Worm (Caenorhabditis elegans) whole organism, early embryonic: Measurements from ENCODE around the gene Y52E8A.1.

Experiments used
- ama-1 ChIP-seq: fragments of 150-350 bp; optimal IDR thresholded peaks from 2 replicates; lab custom pipeline; 2014
- ets-7 ChIP-seq: sonication (generic microtip); optimal IDR thresholded peaks from 2 replicates; lab custom pipeline; 2016; ENCODE audit warnings: missing genotype, missing genetic modification characterization, missing compliant biosample characterization
- flt-1 ChIP-seq: fragments of 200-800 bp; sonication (Bioruptor generic); IDR thresholded peaks from 2 replicates; pipeline ENCODE4 v1.3.6; 2022; ENCODE audit warnings: missing genetic modification characterization, missing compliant biosample characterization
- hmbx-1 ChIP-seq: sonication (generic microtip); optimal IDR thresholded peaks from 2 replicates; lab custom pipeline; 2016; ENCODE audit warnings: mild to moderate bottlenecking, missing genetic modification characterization, missing compliant biosample characterization
- hmg-4 ChIP-seq: fragments of 200-800 bp; sonication (Bioruptor generic); optimal IDR thresholded peaks from 2 replicates; lab custom pipeline; 2018; ENCODE audit warnings: mild to moderate bottlenecking, missing genetic modification characterization, missing compliant biosample characterization
- tbx-11 ChIP-seq: fragments of 200-800 bp; sonication (Bioruptor generic); IDR thresholded peaks from 2 replicates; pipeline ENCODE4 v1.3.6; 2022; ENCODE audit warnings: missing genetic modification characterization, missing compliant biosample characterization

DNA sequence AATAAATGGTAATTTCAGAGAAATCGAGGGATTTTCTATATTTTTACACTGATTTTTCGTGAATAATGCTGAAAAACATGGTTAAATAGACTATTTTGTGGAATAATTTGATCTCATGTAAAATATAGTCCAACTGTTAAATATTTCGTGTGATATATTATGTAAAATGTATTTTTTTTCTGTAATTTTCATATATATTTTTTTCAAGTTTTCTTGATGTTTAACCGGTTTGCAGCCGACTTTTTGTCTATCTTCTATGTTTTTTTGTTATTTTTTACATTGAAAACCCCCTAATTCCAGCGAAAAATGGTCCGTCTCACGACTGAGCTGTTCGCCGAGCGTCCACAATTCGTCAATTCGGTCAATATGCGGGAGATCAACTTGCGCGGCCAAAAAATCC is 2.2 kb downstream of the Y52E8A.1 start, which contains the start of gene mog-2:
- no peak for TF ChIP-seq tbx-11 (GFP tag; lab: Robert Waterston, UW)
- no peak for TF ChIP-seq ets-7 (tag; lab: Kevin White, UChicago)
- no peak for TF ChIP-seq ama-1
- no peak for TF ChIP-seq hmbx-1 (tag; lab: Kevin White, UChicago)
- TF ChIP-seq flt-1 (GFP tag; lab: Robert Waterston, UW) = no peak
- no peak for TF ChIP-seq hmg-4 (GFP tag; lab: Kevin White, UChicago)
